Worm (Caenorhabditis elegans) whole organism, L3 larva: ENCODE data around the gene acp-4.

Experiments
- R02D3.7 ChIP-seq: fragments of 150-350 bp; optimal IDR thresholded peaks from 2 replicates; lab custom pipeline; 2014; ENCODE audit warnings: missing biosample characterization, missing genetic modification characterization
- ZK546.5 ChIP-seq: sonication (generic microtip); optimal IDR thresholded peaks from 2 replicates; lab custom pipeline; 2017; ENCODE audit warnings: missing biosample characterization, missing genetic modification characterization
- aly-2 ChIP-seq: fragments of 150-350 bp; optimal IDR thresholded peaks from 2 replicates; lab custom pipeline; 2014; ENCODE audit warnings: missing biosample characterization, missing genetic modification characterization
- ama-1 ChIP-seq: fragments of 150-350 bp; optimal IDR thresholded peaks from 2 replicates; lab custom pipeline; 2018
- ceh-16 ChIP-seq: sonication (generic microtip); optimal IDR thresholded peaks from 2 replicates; lab custom pipeline; 2017; ENCODE audit warnings: missing biosample characterization, missing genetic modification characterization
- ceh-28 ChIP-seq: fragments of 150-350 bp; optimal IDR thresholded peaks from 2 replicates; lab custom pipeline; 2014; ENCODE audit warnings: missing biosample characterization, missing genetic modification reagents, missing genetic modification characterization
- ceh-82 ChIP-seq: fragments of 150-350 bp; optimal IDR thresholded peaks from 2 replicates; lab custom pipeline; 2014; ENCODE audit warnings: missing biosample characterization, missing genetic modification characterization
- ceh-9 ChIP-seq: sonication (generic microtip); optimal IDR thresholded peaks from 2 replicates; lab custom pipeline; 2018; ENCODE audit warnings: missing biosample characterization, missing genetic modification characterization
- daf-12 ChIP-seq: fragments of 150-350 bp; optimal IDR thresholded peaks from 2 replicates; lab custom pipeline; 2014; ENCODE audit warnings: missing biosample characterization, missing genetic modification reagents, missing genetic modification characterization
- egl-27 ChIP-seq: sonication (generic microtip); optimal IDR thresholded peaks from 4 replicates; lab custom pipeline; 2017; ENCODE audit warnings: missing biosample characterization, missing genetic modification reagents, missing genetic modification characterization
- egl-5 ChIP-seq: fragments of 150-350 bp; optimal IDR thresholded peaks from 2 replicates; lab custom pipeline; 2017; ENCODE audit warnings: missing biosample characterization, missing genetic modification reagents, missing genetic modification characterization, inconsistent platforms
- elt-1 ChIP-seq: fragments of 150-350 bp; optimal IDR thresholded peaks from 2 replicates; lab custom pipeline; 2014; ENCODE audit warnings: missing biosample characterization, missing genetic modification characterization
- elt-2 ChIP-seq: sonication (generic microtip); optimal IDR thresholded peaks from 2 replicates; lab custom pipeline; 2016; ENCODE audit warnings: missing genetic modification reagents, mild to moderate bottlenecking, missing genetic modification characterization, missing compliant biosample characterization
- elt-3 ChIP-seq, 3 experiments: fragments of 150-350 bp in 1 of 3; sonication (generic microtip) in 2 of 3; optimal IDR thresholded peaks; 2 replicates in 2 of 3; 4 replicates in 1 of 3; lab custom pipeline; 2014 to 2017; ENCODE audit warnings: missing biosample characterization in 3 of 3, missing genetic modification characterization in 3 of 3
- eor-1 ChIP-seq, 2 experiments: fragments of 150-350 bp; optimal IDR thresholded peaks; 2 replicates each; lab custom pipeline; 2014 to 2018; ENCODE audit warnings: missing biosample characterization in 2 of 2, missing genetic modification characterization in 2 of 2
- fkh-10 ChIP-seq: sonication (generic microtip); optimal IDR thresholded peaks from 2 replicates; lab custom pipeline; 2017; ENCODE audit warnings: missing biosample characterization, missing genetic modification reagents, missing genetic modification characterization
- fkh-2 ChIP-seq: fragments of 150-350 bp; optimal IDR thresholded peaks from 2 replicates; lab custom pipeline; 2014; ENCODE audit warnings: missing biosample characterization, missing genetic modification reagents, missing genetic modification characterization
- fos-1 ChIP-seq: fragments of 150-350 bp; optimal IDR thresholded peaks from 2 replicates; lab custom pipeline; 2014; ENCODE audit warnings: missing biosample characterization, missing genetic modification characterization
- hmg-11 ChIP-seq: sonication (generic microtip); optimal IDR thresholded peaks from 2 replicates; lab custom pipeline; 2016; ENCODE audit warnings: missing genetic modification characterization, missing compliant biosample characterization
- jun-1 ChIP-seq: fragments of 150-350 bp; optimal IDR thresholded peaks from 2 replicates; lab custom pipeline; 2014; ENCODE audit warnings: missing biosample characterization, missing genetic modification reagents, missing genetic modification characterization
- lin-15B ChIP-seq: fragments of 150-350 bp; optimal IDR thresholded peaks from 2 replicates; lab custom pipeline; 2014; ENCODE audit warnings: missing biosample characterization, missing genetic modification characterization
- lin-39 ChIP-seq: fragments of 150-350 bp; optimal IDR thresholded peaks from 2 replicates; lab custom pipeline; 2018; ENCODE audit warnings: missing biosample characterization, missing genetic modification reagents, missing genetic modification characterization
- lsy-12 ChIP-seq: sonication (generic microtip); optimal IDR thresholded peaks from 2 replicates; lab custom pipeline; 2016; ENCODE audit warnings: mild to moderate bottlenecking, missing genetic modification characterization, missing compliant biosample characterization
- mdl-1 ChIP-seq: fragments of 150-350 bp; optimal IDR thresholded peaks from 2 replicates; lab custom pipeline; 2014; ENCODE audit warnings: missing biosample characterization, missing genetic modification characterization
- mml-1 ChIP-seq: fragments of 150-350 bp; sonication (generic microtip); optimal IDR thresholded peaks from 3 replicates; lab custom pipeline; 2014; ENCODE audit warnings: missing biosample characterization, missing genetic modification characterization
- nfya-1 ChIP-seq: sonication (generic microtip); optimal IDR thresholded peaks from 2 replicates; lab custom pipeline; 2017; ENCODE audit warnings: missing genetic modification characterization, mild to moderate bottlenecking, missing compliant biosample characterization, antibody characterized with exemption, moderate library complexity; ENCODE audit not compliant: insufficient read depth
- nhr-11 ChIP-seq: fragments of 150-350 bp; optimal IDR thresholded peaks from 2 replicates; lab custom pipeline; 2014; ENCODE audit warnings: missing biosample characterization, missing genetic modification characterization
- nhr-12 ChIP-seq: fragments of 150-350 bp; optimal IDR thresholded peaks from 2 replicates; lab custom pipeline; 2014; ENCODE audit warnings: missing biosample characterization, missing genetic modification characterization
- nhr-23 ChIP-seq: fragments of 150-350 bp; optimal IDR thresholded peaks from 2 replicates; lab custom pipeline; 2014; ENCODE audit warnings: missing biosample characterization, missing genetic modification reagents, missing genetic modification characterization
- nhr-237 ChIP-seq: fragments of 150-350 bp; optimal IDR thresholded peaks from 2 replicates; lab custom pipeline; 2014; ENCODE audit warnings: missing biosample characterization, missing genetic modification characterization
- nhr-25 ChIP-seq: sonication (generic microtip); optimal IDR thresholded peaks from 2 replicates; lab custom pipeline; 2017; ENCODE audit warnings: missing biosample characterization, missing genetic modification characterization
- nhr-28 ChIP-seq: fragments of 150-350 bp; optimal IDR thresholded peaks from 2 replicates; lab custom pipeline; 2014; ENCODE audit warnings: missing biosample characterization, missing genetic modification characterization
- nhr-43 ChIP-seq: sonication (generic microtip); optimal IDR thresholded peaks from 2 replicates; lab custom pipeline; 2016; ENCODE audit warnings: mild to moderate bottlenecking, missing genetic modification characterization, missing compliant biosample characterization; ENCODE audit not compliant: poor library complexity, severe bottlenecking
- nhr-67 ChIP-seq: fragments of 150-350 bp; optimal IDR thresholded peaks from 2 replicates; lab custom pipeline; 2014; ENCODE audit warnings: missing biosample characterization, missing genetic modification characterization
- nhr-76 ChIP-seq: fragments of 150-350 bp; sonication (generic microtip); optimal IDR thresholded peaks from 5 replicates; lab custom pipeline; 2014; ENCODE audit warnings: missing biosample characterization, missing genetic modification characterization
- nhr-77 ChIP-seq: fragments of 150-350 bp; optimal IDR thresholded peaks from 2 replicates; lab custom pipeline; 2014; ENCODE audit warnings: missing biosample characterization, missing genetic modification characterization
- pha-4 ChIP-seq: fragments of 150-350 bp; optimal IDR thresholded peaks from 2 replicates; lab custom pipeline; 2014; ENCODE audit warnings: missing biosample characterization, missing genetic modification reagents, missing genetic modification characterization
- pqm-1 ChIP-seq: fragments of 150-350 bp; optimal IDR thresholded peaks from 2 replicates; lab custom pipeline; 2017; ENCODE audit warnings: missing biosample characterization, missing genetic modification characterization, inconsistent platforms
- sea-2 ChIP-seq: fragments of 150-350 bp; sonication (generic microtip); optimal IDR thresholded peaks from 4 replicates; lab custom pipeline; 2014; ENCODE audit warnings: missing biosample characterization, missing genetic modification reagents, missing genetic modification characterization
- skn-1 ChIP-seq: fragments of 150-350 bp; optimal IDR thresholded peaks from 2 replicates; lab custom pipeline; 2014; ENCODE audit warnings: missing biosample characterization, missing genetic modification characterization
- snpc-4 ChIP-seq: fragments of 150-350 bp; optimal IDR thresholded peaks from 2 replicates; lab custom pipeline; 2014; ENCODE audit warnings: missing biosample characterization, missing genetic modification characterization
- tbx-2 ChIP-seq: sonication (generic microtip); optimal IDR thresholded peaks from 2 replicates; lab custom pipeline; 2016; ENCODE audit warnings: mild to moderate bottlenecking, missing genetic modification characterization, missing compliant biosample characterization
- unc-39 ChIP-seq: sonication (generic microtip); optimal IDR thresholded peaks from 4 replicates; lab custom pipeline; 2017; ENCODE audit warnings: missing biosample characterization, missing genetic modification characterization
- unc-62 ChIP-seq: fragments of 150-350 bp; sonication (generic microtip); optimal IDR thresholded peaks from 4 replicates; lab custom pipeline; 2014; ENCODE audit warnings: missing biosample characterization, missing genetic modification reagents, missing genetic modification characterization
- zag-1 ChIP-seq: fragments of 150-350 bp; optimal IDR thresholded peaks from 2 replicates; lab custom pipeline; 2014; ENCODE audit warnings: missing biosample characterization, missing genetic modification characterization
- ztf-11 ChIP-seq: fragments of 150-350 bp; optimal IDR thresholded peaks from 2 replicates; lab custom pipeline; 2014; ENCODE audit warnings: missing biosample characterization, missing genetic modification characterization
- ztf-4 ChIP-seq: fragments of 150-350 bp; optimal IDR thresholded peaks from 2 replicates; lab custom pipeline; 2014; ENCODE audit warnings: missing biosample characterization, missing genetic modification characterization

Gene acp-4

ce11 chrII:8442176-8442575 is 7.3 kb upstream of the acp-4 start:
- TF ChIP-seq elt-2 (tag; lab: Kevin White, UChicago), result peak; percentile 19
- TF ChIP-seq lin-15B (tag; lab: Kevin White, UChicago), result peak; percentile 17
- TF ChIP-seq ama-1, result no peak
- peak; percentile 7 for TF ChIP-seq R02D3.7
- TF ChIP-seq egl-27 (tag; lab: Kevin White, UChicago), result no peak
- peak; percentile 78 for TF ChIP-seq hmg-11
- TF ChIP-seq nhr-23 (tag; lab: Kevin White, UChicago), result peak; percentile 53
- TF ChIP-seq nhr-25 (tag; lab: Kevin White, UChicago), result peak; percentile 27
- TF ChIP-seq lin-39 (tag; lab: Kevin White, UChicago), result peak; percentile 52
- peak; percentile 78 for TF ChIP-seq nhr-43
- peak; percentile 66 for TF ChIP-seq nfya-1 (tag; lab: Kevin White, UChicago)
- no peak for TF ChIP-seq pha-4 (tag; lab: Kevin White, UChicago)
- TF ChIP-seq snpc-4 (tag; lab: Kevin White, UChicago), result peak; percentile 73
- TF ChIP-seq, all 47 proteins: peak for 10

ce11 chrII:8441519-8441918 is 6.6 kb upstream of the acp-4 start:
- TF ChIP-seq nhr-23 (tag; lab: Kevin White, UChicago) (peak; percentile 6), ztf-4 (no peak), unc-62 (GFP tag; lab: Kevin White, UChicago) (no peak), nhr-25 (tag; lab: Kevin White, UChicago) (no peak), nhr-43 (peak; percentile 33), tbx-2 (tag; lab: Kevin White, UChicago) (peak; percentile 18)

- TF ChIP-seq zag-1 (tag; lab: Kevin White, UChicago) (no peak), daf-12 (tag; lab: Kevin White, UChicago) (no peak), ZK546.5 (no peak), ztf-11 (tag; lab: Kevin White, UChicago) (no peak), nhr-28 (tag; lab: Kevin White, UChicago) (no peak), lin-15B (tag; lab: Kevin White, UChicago) (no peak), nhr-12 (tag; lab: Kevin White, UChicago) (no peak), pqm-1 (tag; lab: Kevin White, UChicago) (no peak), ama-1 (peak; percentile 58), ceh-82 (tag; lab: Kevin White, UChicago) (no peak), jun-1 (tag; lab: Kevin White, UChicago) (no peak), egl-5 (tag; lab: Kevin White, UChicago) (no peak), ceh-28 (tag; lab: Kevin White, UChicago) (peak; percentile 44), nhr-67 (tag; lab: Kevin White, UChicago) (no peak), R02D3.7 (no peak), nfya-1 (tag; lab: Kevin White, UChicago) (no peak), lin-39 (tag; lab: Kevin White, UChicago) (no peak), fos-1 (tag; lab: Kevin White, UChicago) (no peak), fkh-10 (GFP tag; lab: Kevin White, UChicago) (no peak), eor-1 (tag; optimal IDR thresholded peaks at IDR 0.05; lab: Kevin White, UChicago) (no peak), lsy-12 (tag; lab: Kevin White, UChicago) (no peak), unc-62 (GFP tag; lab: Kevin White, UChicago) (peak; percentile 21), nhr-25 (tag; lab: Kevin White, UChicago) (peak; percentile 83), sea-2 (GFP tag; lab: Kevin White, UChicago) (no peak), nhr-237 (no peak), ztf-4 (no peak), egl-27 (tag; lab: Kevin White, UChicago) (no peak), aly-2 (tag; lab: Kevin White, UChicago) (no peak), nhr-11 (no peak), nhr-77 (tag; lab: Kevin White, UChicago) (no peak), ceh-9 (tag; lab: Kevin White, UChicago) (no peak), elt-3 (tag; optimal IDR thresholded peaks at IDR 0.05; lab: Kevin White, UChicago) (peak; percentile 31 to 79 (median 77)), hmg-11 (no peak), ceh-16 (tag; lab: Kevin White, UChicago) (no peak), snpc-4 (tag; lab: Kevin White, UChicago) (no peak), elt-2 (tag; lab: Kevin White, UChicago) (no peak), skn-1 (no peak), mml-1 (tag; lab: Kevin White, UChicago) (no peak), nhr-43 (peak; percentile 88), pha-4 (tag; lab: Kevin White, UChicago) (no peak), fkh-2 (tag; lab: Kevin White, UChicago) (no peak), unc-39 (tag; lab: Kevin White, UChicago) (no peak), elt-1 (tag; lab: Kevin White, UChicago) (peak; percentile 62), tbx-2 (tag; lab: Kevin White, UChicago) (no peak), mdl-1 (tag; lab: Kevin White, UChicago) (peak; percentile 37), nhr-23 (tag; lab: Kevin White, UChicago) (peak; percentile 90), nhr-76 (peak; percentile 28)
Observed at ce11 chrII:8440792-8441191, 5.9 kb upstream of the acp-4 start.
